Fruit fly (Drosophila melanogaster): ENCODE measurements around the gene Gk1.

DNA sequence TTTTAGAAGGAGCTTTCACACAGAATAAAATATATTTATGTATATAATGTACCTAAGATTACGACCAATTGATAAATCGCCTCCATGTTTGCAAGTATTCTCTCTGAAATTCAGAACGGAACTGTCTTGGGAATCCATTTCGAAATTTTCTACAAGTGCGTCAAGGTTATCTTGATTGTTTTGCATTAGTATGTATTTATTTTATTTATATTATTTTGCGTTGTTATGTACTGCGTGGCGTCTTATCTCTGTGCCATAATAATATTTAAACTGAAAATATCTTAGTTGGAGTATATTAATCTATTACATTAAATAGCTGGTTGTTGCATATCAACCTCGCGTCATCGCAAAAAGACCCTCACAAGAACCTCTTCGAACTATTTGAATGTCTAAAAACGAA is 25.9 kb upstream of the Gk1 start, which contains the start of gene CG42846:
- TF ChIP-seq CG8478 (optimal IDR thresholded peaks at IDR 0.05), result no peak
- TF ChIP-seq CTCF (optimal IDR thresholded peaks at IDR 0.05), result no peak

Data from S2 (cell line).